Worm (Caenorhabditis elegans): Measurements from ENCODE around the gene btb-16.

DNA sequence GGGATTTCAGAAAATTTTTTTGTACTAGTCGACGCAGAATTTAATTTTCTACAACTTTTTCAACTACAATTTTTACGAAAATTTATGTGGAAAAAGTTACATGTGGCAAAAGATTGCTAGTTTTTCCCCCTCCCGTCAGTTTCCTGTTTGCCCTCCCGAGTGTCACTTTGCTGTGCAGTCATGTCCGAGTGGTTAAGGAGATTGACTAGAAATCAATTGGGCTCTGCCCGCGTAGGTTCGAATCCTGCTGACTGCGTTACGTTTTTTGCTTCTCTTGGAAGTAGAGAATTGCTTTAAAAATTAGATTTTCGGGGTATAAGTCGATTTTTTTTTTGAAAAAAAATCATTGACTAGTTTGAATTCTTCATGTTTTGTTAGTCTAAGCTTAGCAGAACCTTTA is 28.9 kb upstream of the btb-16 start:
- TF ChIP-seq unc-62 (GFP tag; optimal IDR thresholded peaks at IDR 0.05), result no peak
- TF ChIP-seq snpc-4 (tag; optimal IDR thresholded peaks at IDR 0.05), result no peak
- TF ChIP-seq blmp-1 (tag; optimal IDR thresholded peaks at IDR 0.05), result no peak
- no peak for TF ChIP-seq unc-120 (tag; optimal IDR thresholded peaks at IDR 0.05; ENCODE audit: poor library complexity, severe bottlenecking)
- no peak for TF ChIP-seq nhr-76 (tag; optimal IDR thresholded peaks at IDR 0.05)
